Fruit fly (Drosophila melanogaster) ovary, adult (tissue): ENCODE data around the gene CG11970.
A peak's percentile ranks its signal among the peaks of the same experiment; 100 is the strongest.

Experiments used
- CG17801 ChIP-seq: fragments of 200-800 bp; optimal IDR thresholded peaks from 2 replicates; lab custom pipeline; 2019; ENCODE audit warnings: missing biosample characterization, mild to moderate bottlenecking, missing genetic modification characterization, moderate library complexity; ENCODE audit not compliant: partially characterized antibody

CG11970 gene

DNA sequence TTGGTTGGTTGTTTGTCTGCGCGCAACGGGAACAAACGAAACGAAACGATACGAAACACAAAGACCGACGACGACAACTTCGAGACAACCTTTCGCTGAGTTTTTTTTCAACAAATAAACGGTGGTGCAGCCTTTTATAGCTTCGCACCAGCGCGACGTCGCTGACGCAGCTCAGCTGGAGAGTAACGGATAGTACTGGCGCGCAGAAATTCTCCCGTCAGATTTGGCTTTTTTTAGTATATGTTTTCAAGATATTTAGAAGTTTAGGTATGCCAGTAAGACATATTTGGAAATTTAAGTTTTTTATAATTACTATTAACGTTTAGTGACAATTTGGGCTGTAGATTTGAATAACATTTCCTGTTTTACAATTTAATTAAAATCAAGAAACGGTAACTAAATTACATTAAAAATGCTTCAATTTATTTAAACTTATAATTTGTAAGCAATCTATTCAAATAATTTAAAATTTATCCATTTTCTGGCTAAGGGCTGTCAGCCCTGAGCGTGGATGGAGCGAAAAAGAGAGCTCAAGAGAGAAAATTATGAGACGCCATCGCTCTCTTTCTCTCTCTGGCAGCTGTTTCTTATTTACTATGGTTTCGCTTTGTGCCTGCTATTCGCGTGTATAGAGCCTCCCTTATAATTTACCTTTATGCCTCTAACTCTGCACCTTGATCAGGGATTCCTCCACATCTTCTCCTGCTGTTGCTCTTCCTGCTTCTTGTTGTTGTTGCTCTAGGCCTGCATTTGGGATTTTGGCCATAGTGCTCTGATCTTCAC lies 49.3 kb downstream of the CG11970 start:
- peak; percentile 88 for TF ChIP-seq CG17801 (GFP tag; lab: Kevin White, UChicago)

dm6 chr3R:9035252-9035651 lies 50.7 kb downstream of the CG11970 start:
- no peak for TF ChIP-seq CG17801 (GFP tag; lab: Kevin White, UChicago)

- no peak for TF ChIP-seq CG17801 (GFP tag; lab: Kevin White, UChicago)
These were observed 53.4 kb downstream of the CG11970 start for dm6 chr3R:9037946-9038345.

- peak; percentile 30 for TF ChIP-seq CG17801 (GFP tag; lab: Kevin White, UChicago)
These were observed 54.1 kb downstream of the CG11970 start, which contains the start of gene hyx for dm6 chr3R:9038652-9039051. Gene hyx, plus strand, starts transcription at chr3R:9038760.

dm6 chr3R:9039448-9039847 lies 54.9 kb downstream of the CG11970 start, which contains the start of gene neur:
Gene neur, minus strand, starts transcription at chr3R:9039471.
- TF ChIP-seq CG17801 (GFP tag; lab: Kevin White, UChicago), result no peak
